Fruit fly (Drosophila melanogaster) whole organism, prepupa: ENCODE data around the gene Saf6.

Source experiments
- CG10669 ChIP-seq: fragments of 200-800 bp; sonication (Bioruptor generic); optimal IDR thresholded peaks from 3 replicates; lab custom pipeline; 2018; ENCODE audit warnings: missing biosample characterization, mild to moderate bottlenecking, missing genetic modification characterization, moderate library complexity
- CG11294 ChIP-seq: fragments of 200-800 bp; sonication (Bioruptor generic); IDR thresholded peaks from 2 replicates; pipeline ENCODE4 v1.3.6; 2022; ENCODE audit warnings: missing biosample characterization, missing genetic modification characterization
- CG11762 ChIP-seq: fragments of 200-800 bp; sonication (Bioruptor generic); optimal IDR thresholded peaks from 3 replicates; lab custom pipeline; 2016; ENCODE audit warnings: missing biosample characterization, missing genetic modification characterization; ENCODE audit not compliant: insufficient read depth
- CG11902 ChIP-seq: fragments of 200-800 bp; sonication (Bioruptor generic); optimal IDR thresholded peaks from 3 replicates; lab custom pipeline; 2016; ENCODE audit warnings: missing biosample characterization, missing genetic modification characterization
- CG16779 ChIP-seq: fragments of 200-800 bp; sonication (Bioruptor generic); optimal IDR thresholded peaks from 3 replicates; lab custom pipeline; 2017; ENCODE audit warnings: missing biosample characterization, mild to moderate bottlenecking, missing genetic modification characterization
- CG3032 ChIP-seq: fragments of 200-800 bp; optimal IDR thresholded peaks from 2 replicates; lab custom pipeline; 2019; ENCODE audit warnings: missing biosample characterization, mild to moderate bottlenecking, missing genetic modification characterization, moderate library complexity
- CG31627 ChIP-seq: fragments of 200-800 bp; sonication (Bioruptor generic); optimal IDR thresholded peaks from 3 replicates; lab custom pipeline; 2016; ENCODE audit warnings: missing biosample characterization, missing genetic modification characterization
- CG32006 ChIP-seq: fragments of 200-800 bp; sonication (Bioruptor generic); optimal IDR thresholded peaks from 3 replicates; lab custom pipeline; 2017; ENCODE audit warnings: missing biosample characterization, mild to moderate bottlenecking, missing genetic modification characterization
- CG34406 ChIP-seq: fragments of 200-800 bp; sonication (Bioruptor generic); optimal IDR thresholded peaks from 3 replicates; lab custom pipeline; 2016; ENCODE audit warnings: missing biosample characterization, missing genetic modification characterization
- CG3919 ChIP-seq: fragments of 200-800 bp; sonication (Bioruptor generic); optimal IDR thresholded peaks from 3 replicates; lab custom pipeline; 2016; ENCODE audit warnings: missing biosample characterization, missing genetic modification characterization
- CG6163 ChIP-seq: fragments of 200-800 bp; sonication (Bioruptor generic); IDR thresholded peaks from 3 replicates; pipeline ENCODE4 v1.3.6; 2022; ENCODE audit warnings: missing biosample characterization, missing genetic modification characterization
- CG6276 ChIP-seq: fragments of 200-800 bp; sonication (Bioruptor generic); optimal IDR thresholded peaks from 2 replicates; lab custom pipeline; 2017; ENCODE audit warnings: missing biosample characterization, mild to moderate bottlenecking, missing genetic modification characterization
- CG6808 ChIP-seq: fragments of 200-800 bp; sonication (Bioruptor generic); optimal IDR thresholded peaks from 3 replicates; lab custom pipeline; 2017; ENCODE audit warnings: missing biosample characterization, missing genetic modification characterization, mild to moderate bottlenecking, moderate library complexity, missing genetic modification reagents
- CG6854 ChIP-seq: fragments of 200-800 bp; sonication (Bioruptor generic); optimal IDR thresholded peaks from 2 replicates; lab custom pipeline; 2017; ENCODE audit warnings: missing biosample characterization, mild to moderate bottlenecking, missing genetic modification characterization
- CG7368 ChIP-seq: fragments of 200-800 bp; sonication (Bioruptor generic); optimal IDR thresholded peaks from 3 replicates; lab custom pipeline; 2016; ENCODE audit warnings: missing biosample characterization, missing genetic modification characterization
- CG8119 ChIP-seq: fragments of 200-800 bp; sonication (Bioruptor generic); IDR thresholded peaks from 3 replicates; pipeline ENCODE4 v1.3.6; 2022; ENCODE audit warnings: missing biosample characterization, missing genetic modification characterization
- CG8632 ChIP-seq: fragments of 200-800 bp; sonication (Bioruptor generic); optimal IDR thresholded peaks from 3 replicates; lab custom pipeline; 2016; ENCODE audit warnings: missing biosample characterization, missing genetic modification characterization
- Eip75B ChIP-seq: fragments of 200-800 bp; sonication (Bioruptor generic); optimal IDR thresholded peaks from 3 replicates; lab custom pipeline; 2016; ENCODE audit warnings: missing biosample characterization, missing genetic modification characterization
- Eip78C ChIP-seq: fragments of 200-800 bp; sonication (Bioruptor generic); peaks from one replicate; lab custom pipeline; 2016; ENCODE audit warnings: missing biosample characterization, missing genetic modification characterization
- Ets21C ChIP-seq: fragments of 200-800 bp; sonication (Bioruptor generic); optimal IDR thresholded peaks from 3 replicates; lab custom pipeline; 2016; ENCODE audit warnings: missing biosample characterization, missing genetic modification characterization
- Ets96B ChIP-seq: fragments of 200-800 bp; optimal IDR thresholded peaks from 2 replicates; lab custom pipeline; 2019; ENCODE audit warnings: missing biosample characterization, mild to moderate bottlenecking, missing genetic modification characterization, moderate library complexity
- Gug ChIP-seq: fragments of 200-800 bp; sonication (Bioruptor generic); IDR thresholded peaks from 2 replicates; pipeline ENCODE4 v1.3.6; 2022; ENCODE audit warnings: missing biosample characterization, missing genetic modification characterization
- Hr38 ChIP-seq: sonication (Bioruptor generic); optimal IDR thresholded peaks from 2 replicates; lab custom pipeline; 2016; ENCODE audit warnings: missing biosample characterization, missing genetic modification characterization
- Hr39 ChIP-seq: fragments of 200-800 bp; sonication (Bioruptor generic); optimal IDR thresholded peaks from 2 replicates; lab custom pipeline; 2016; ENCODE audit warnings: missing biosample characterization, missing genetic modification characterization
- Hr4 ChIP-seq: fragments of 200-800 bp; sonication (Bioruptor generic); optimal IDR thresholded peaks from 3 replicates; lab custom pipeline; 2016; ENCODE audit warnings: missing biosample characterization, missing genetic modification characterization
- Lpt ChIP-seq: fragments of 200-800 bp; sonication (Bioruptor generic); optimal IDR thresholded peaks from 3 replicates; lab custom pipeline; 2016; ENCODE audit warnings: missing biosample characterization, missing genetic modification characterization
- OdsH ChIP-seq: fragments of 200-800 bp; sonication (Bioruptor generic); optimal IDR thresholded peaks from 3 replicates; lab custom pipeline; 2016; ENCODE audit warnings: missing biosample characterization, missing genetic modification characterization
- Smox ChIP-seq: fragments of 200-800 bp; sonication (Bioruptor generic); optimal IDR thresholded peaks from 3 replicates; lab custom pipeline; 2016; ENCODE audit warnings: missing biosample characterization, missing genetic modification characterization
- Sox102F ChIP-seq: fragments of 200-800 bp; sonication (Bioruptor generic); optimal IDR thresholded peaks from 2 replicates; lab custom pipeline; 2016; ENCODE audit warnings: missing biosample characterization, mild to moderate bottlenecking, missing genetic modification characterization
- Sox14 ChIP-seq: fragments of 200-800 bp; sonication (Bioruptor generic); optimal IDR thresholded peaks from 3 replicates; lab custom pipeline; 2016; ENCODE audit warnings: missing biosample characterization, missing genetic modification characterization
- Sox15 ChIP-seq: fragments of 200-800 bp; sonication (Bioruptor generic); optimal IDR thresholded peaks from 3 replicates; lab custom pipeline; 2016; ENCODE audit warnings: missing biosample characterization, missing genetic modification characterization
- acj6 ChIP-seq: fragments of 200-800 bp; sonication (Bioruptor generic); optimal IDR thresholded peaks from 3 replicates; lab custom pipeline; 2016; ENCODE audit warnings: missing biosample characterization, missing genetic modification characterization
- dac ChIP-seq: fragments of 200-800 bp; sonication (Bioruptor generic); optimal IDR thresholded peaks from 2 replicates; lab custom pipeline; 2017; ENCODE audit warnings: missing biosample characterization, mild to moderate bottlenecking, missing genetic modification characterization
- dsx ChIP-seq: fragments of 200-800 bp; optimal IDR thresholded peaks from 3 replicates; lab custom pipeline; 2019; ENCODE audit warnings: missing biosample characterization, mild to moderate bottlenecking, missing genetic modification characterization, moderate library complexity; ENCODE audit not compliant: poor library complexity, severe bottlenecking
- esn ChIP-seq: fragments of 200-800 bp; sonication (Bioruptor generic); optimal IDR thresholded peaks from 2 replicates; lab custom pipeline; 2016; ENCODE audit warnings: missing biosample characterization, mild to moderate bottlenecking, missing genetic modification characterization, moderate library complexity
- fd59A ChIP-seq: fragments of 200-800 bp; sonication (Bioruptor generic); optimal IDR thresholded peaks from 2 replicates; lab custom pipeline; 2017; ENCODE audit warnings: missing biosample characterization, mild to moderate bottlenecking, missing genetic modification characterization, missing genetic modification reagents
- fd85E ChIP-seq: fragments of 200-800 bp; sonication (Bioruptor generic); optimal IDR thresholded peaks from 3 replicates; lab custom pipeline; 2016; ENCODE audit warnings: missing biosample characterization, missing genetic modification characterization
- fkh ChIP-seq: fragments of 200-800 bp; sonication (Bioruptor generic); optimal IDR thresholded peaks from 3 replicates; lab custom pipeline; 2017; ENCODE audit warnings: missing biosample characterization, mild to moderate bottlenecking, missing genetic modification characterization, moderate library complexity
- lz ChIP-seq: fragments of 200-800 bp; sonication (Bioruptor generic); optimal IDR thresholded peaks from 3 replicates; lab custom pipeline; 2016; ENCODE audit warnings: missing biosample characterization, missing genetic modification characterization
- net ChIP-seq: fragments of 200-800 bp; sonication (Bioruptor generic); optimal IDR thresholded peaks from 3 replicates; lab custom pipeline; 2016; ENCODE audit warnings: missing biosample characterization, missing genetic modification characterization
- salr ChIP-seq, 2 experiments: fragments of 200-800 bp; sonication (Bioruptor generic); optimal IDR thresholded peaks; 3 replicates each; lab custom pipeline; 2016 to 2018; ENCODE audit warnings: missing biosample characterization in 2 of 2, missing genetic modification characterization in 2 of 2, mild to moderate bottlenecking in 1 of 2
- spab ChIP-seq: fragments of 200-800 bp; sonication (Bioruptor generic); optimal IDR thresholded peaks from 2 replicates; lab custom pipeline; 2017; ENCODE audit warnings: missing biosample characterization, mild to moderate bottlenecking, missing genetic modification characterization, missing genetic modification reagents
- ss ChIP-seq, 2 experiments: fragments of 200-800 bp; sonication (Bioruptor generic); optimal IDR thresholded peaks; 2 replicates in 1 of 2; 3 replicates in 1 of 2; lab custom pipeline; 2017 to 2018; ENCODE audit warnings: mild to moderate bottlenecking in 2 of 2, missing biosample characterization in 2 of 2, missing genetic modification characterization in 2 of 2, moderate library complexity in 1 of 2
- svp ChIP-seq: fragments of 200-800 bp; sonication (Bioruptor generic); peaks from one replicate; lab custom pipeline; 2016; ENCODE audit warnings: missing biosample characterization, missing genetic modification characterization
- topi ChIP-seq: fragments of 200-800 bp; sonication (Bioruptor generic); optimal IDR thresholded peaks from 3 replicates; lab custom pipeline; 2016; ENCODE audit warnings: missing biosample characterization, missing genetic modification characterization

Gene Saf6

DNA sequence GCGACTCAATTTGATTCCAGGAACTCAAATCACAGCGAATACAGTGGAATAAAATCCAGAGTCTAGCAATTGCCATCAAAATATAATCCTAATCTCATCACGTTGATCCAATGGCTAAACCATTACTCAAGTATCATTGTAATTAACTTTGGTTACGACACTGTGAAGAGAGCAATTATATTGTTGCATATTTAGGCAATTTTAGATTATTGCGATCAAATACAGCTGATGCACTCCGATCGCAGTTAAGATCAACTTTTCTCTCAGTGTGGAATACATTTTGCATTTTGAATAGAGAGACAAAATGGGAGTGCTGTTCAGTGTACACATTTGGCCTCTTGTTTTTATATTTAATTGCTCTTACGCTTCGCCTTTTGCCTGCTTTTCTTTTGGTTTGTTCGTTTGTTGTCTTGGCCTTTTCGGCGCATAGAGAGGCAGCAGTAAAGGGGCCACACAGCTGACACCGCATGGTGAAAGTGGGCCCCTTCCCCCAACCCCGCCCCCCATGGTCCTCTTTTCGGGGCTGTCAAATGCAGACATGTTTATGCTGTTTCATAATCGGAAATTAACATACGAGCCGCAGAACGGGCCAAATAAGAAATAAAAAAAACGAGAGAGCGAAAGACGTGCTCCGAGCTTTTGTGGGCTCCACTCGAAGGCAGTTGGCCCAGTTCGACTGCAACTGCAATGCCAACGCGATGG is 30.6 kb upstream of the Saf6 start (continued):
- TF ChIP-seq CG6163 (GFP tag; lab: Robert Waterston, UW) (peak; percentile 70), CG8119 (GFP tag; lab: Robert Waterston, UW) (peak; percentile 68; the same call in 2 of the 3 replicates), spab (GFP tag; lab: Kevin White, UChicago) (no peak), CG6808 (GFP tag; lab: Kevin White, UChicago) (no peak), Hr39 (GFP tag; lab: Kevin White, UChicago) (peak; percentile 66), CG6854 (GFP tag; lab: Kevin White, UChicago) (peak; percentile 32), esn (GFP tag; lab: Kevin White, UChicago) (peak; percentile 66), Eip75B (GFP tag; lab: Kevin White, UChicago) (peak; percentile 30), CG6276 (GFP tag; lab: Kevin White, UChicago) (peak; percentile 78), lz (peak; percentile 65), CG16779 (peak; percentile 48), OdsH (peak; percentile 67), CG31627 (peak; percentile 69), CG11902 (GFP tag; lab: Kevin White, UChicago) (peak; percentile 6), CG3919 (GFP tag; lab: Kevin White, UChicago) (peak; percentile 69), fd59A (GFP tag; lab: Kevin White, UChicago) (peak; percentile 1), Sox102F (GFP tag; lab: Kevin White, UChicago) (peak; percentile 66), salr (GFP tag; optimal IDR thresholded peaks at IDR 0.05; lab: Kevin White, UChicago) (peak in 1 of 2 experiments; percentile 22), Sox14 (GFP tag; lab: Kevin White, UChicago) (peak; percentile 24), dsx (GFP tag; lab: Kevin White, UChicago) (no peak), Hr4 (GFP tag; lab: Kevin White, UChicago) (peak; percentile 90), CG32006 (GFP tag; lab: Kevin White, UChicago) (peak; percentile 86), Smox (GFP tag; lab: Kevin White, UChicago) (peak; percentile 62), CG8632 (peak; percentile 13), dac (GFP tag; lab: Kevin White, UChicago) (peak; percentile 70), CG11762 (GFP tag; lab: Kevin White, UChicago) (peak; percentile 47), Ets21C (GFP tag; lab: Kevin White, UChicago) (peak; percentile 49), Ets96B (tag; lab: Kevin White, UChicago) (no peak), CG11294 (GFP tag; lab: Robert Waterston, UW) (peak; percentile 45; the same call in 1 of the 2 replicates), ss (GFP tag; optimal IDR thresholded peaks at IDR 0.05; lab: Kevin White, UChicago) (no peak), CG10669 (GFP tag; lab: Kevin White, UChicago) (peak; percentile 24), topi (GFP tag; lab: Kevin White, UChicago) (peak; percentile 61), Hr38 (GFP tag; lab: Kevin White, UChicago) (no peak), fd85E (GFP tag; lab: Kevin White, UChicago) (no peak), Eip78C (peak; percentile 90)

DNA sequence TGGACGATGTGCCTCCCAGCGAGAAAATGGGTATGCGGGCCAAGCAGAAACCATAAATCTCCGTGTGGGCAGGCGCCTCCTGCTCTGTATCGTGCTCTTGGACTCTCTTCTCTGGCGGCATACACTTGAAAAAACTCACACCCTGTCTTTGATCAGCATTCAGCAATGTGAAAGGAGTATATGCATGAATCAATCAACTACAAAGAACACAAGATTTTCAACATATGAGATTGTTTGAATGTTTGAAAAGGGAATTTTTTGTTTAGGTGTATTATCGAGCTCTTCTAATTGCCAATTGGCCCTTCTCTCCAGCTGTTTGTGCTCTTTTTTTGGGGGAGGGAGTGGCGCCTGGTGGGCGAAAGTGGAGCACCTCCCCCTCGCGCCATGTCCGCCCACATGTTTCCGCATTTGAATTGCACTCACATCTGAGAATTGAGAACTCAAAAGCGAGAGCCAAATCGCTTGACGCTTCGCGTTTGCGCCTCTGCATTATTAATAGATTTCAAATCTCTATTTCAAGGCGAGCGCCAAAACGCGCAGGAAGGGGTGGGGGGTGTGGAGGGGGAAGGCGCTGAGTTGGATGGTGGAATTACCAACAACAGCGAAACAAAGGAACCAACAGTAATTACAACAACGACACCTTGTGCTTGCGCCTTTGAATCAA is 29.7 kb upstream of the Saf6 start:
- TF ChIP-seq dsx (GFP tag; lab: Kevin White, UChicago) (peak; percentile 36), acj6 (peak; percentile 75), Ets96B (tag; lab: Kevin White, UChicago) (peak; percentile 62), Sox102F (GFP tag; lab: Kevin White, UChicago) (peak; percentile 76), net (GFP tag; lab: Kevin White, UChicago) (peak; percentile 83), Sox14 (GFP tag; lab: Kevin White, UChicago) (peak; percentile 73), Lpt (GFP tag; lab: Kevin White, UChicago) (peak; percentile 77), Smox (GFP tag; lab: Kevin White, UChicago) (peak; percentile 68), Ets21C (GFP tag; lab: Kevin White, UChicago) (peak; percentile 55), CG6276 (GFP tag; lab: Kevin White, UChicago) (peak; percentile 85), Sox15 (GFP tag; lab: Kevin White, UChicago) (peak; percentile 46), CG10669 (GFP tag; lab: Kevin White, UChicago) (peak; percentile 63), Gug (peak; percentile 86), CG7368 (GFP tag; lab: Kevin White, UChicago) (peak; percentile 78), CG3032 (tag; lab: Kevin White, UChicago) (peak; percentile 50), svp (GFP tag; lab: Kevin White, UChicago) (peak; percentile 91), dac (GFP tag; lab: Kevin White, UChicago) (peak; percentile 65), Hr38 (GFP tag; lab: Kevin White, UChicago) (no peak), fd59A (GFP tag; lab: Kevin White, UChicago) (peak; percentile 32), fkh (GFP tag; lab: Kevin White, UChicago) (no peak), CG32006 (GFP tag; lab: Kevin White, UChicago) (peak; percentile 89), CG11294 (GFP tag; lab: Robert Waterston, UW) (peak; percentile 74), CG8632 (peak; percentile 52), CG34406 (GFP tag; lab: Kevin White, UChicago) (peak; percentile 61), CG11902 (GFP tag; lab: Kevin White, UChicago) (peak; percentile 46), CG16779 (peak; percentile 45)
